Worm (Caenorhabditis elegans) whole organism, late embryonic: Measurements from ENCODE around the gene C05C8.1.

Experiments
- K02D7.2 ChIP-seq: sonication (generic microtip); optimal IDR thresholded peaks from 2 replicates; lab custom pipeline; 2017; ENCODE audit warnings: mild to moderate bottlenecking, missing genetic modification characterization, missing compliant biosample characterization
- T23F11.4 ChIP-seq: fragments of 200-800 bp; sonication (Bioruptor generic); optimal IDR thresholded peaks from 2 replicates; lab custom pipeline; 2018; ENCODE audit warnings: mild to moderate bottlenecking, missing genetic modification characterization, missing compliant biosample characterization
- ama-1 ChIP-seq: fragments of 150-350 bp; optimal IDR thresholded peaks from 2 replicates; lab custom pipeline; 2014
- ceh-14 ChIP-seq: sonication (generic microtip); optimal IDR thresholded peaks from 2 replicates; lab custom pipeline; 2016; ENCODE audit warnings: missing genotype, missing genetic modification characterization, missing compliant biosample characterization
- ceh-18 ChIP-seq: sonication (generic microtip); optimal IDR thresholded peaks from 2 replicates; lab custom pipeline; 2016; ENCODE audit warnings: missing genetic modification characterization, missing compliant biosample characterization
- ceh-19 ChIP-seq: fragments of 200-800 bp; sonication (Bioruptor generic); optimal IDR thresholded peaks from 2 replicates; lab custom pipeline; 2018; ENCODE audit warnings: mild to moderate bottlenecking, missing genetic modification characterization, missing compliant biosample characterization
- ceh-24 ChIP-seq: sonication (generic microtip); optimal IDR thresholded peaks from 2 replicates; lab custom pipeline; 2016; ENCODE audit warnings: mild to moderate bottlenecking, missing genetic modification characterization, missing compliant biosample characterization
- ceh-30 ChIP-seq: fragments of 150-350 bp; optimal IDR thresholded peaks from 2 replicates; lab custom pipeline; 2014; ENCODE audit warnings: missing biosample characterization, missing genetic modification characterization
- ceh-34 ChIP-seq: sonication (generic microtip); optimal IDR thresholded peaks from 2 replicates; lab custom pipeline; 2016; ENCODE audit warnings: mild to moderate bottlenecking, missing genetic modification characterization, missing compliant biosample characterization
- ceh-6 ChIP-seq: fragments of 200-800 bp; sonication (Bioruptor generic); optimal IDR thresholded peaks from 2 replicates; lab custom pipeline; 2018; ENCODE audit warnings: mild to moderate bottlenecking, missing genetic modification characterization, missing compliant biosample characterization
- che-1 ChIP-seq: sonication (generic microtip); optimal IDR thresholded peaks from 2 replicates; lab custom pipeline; 2016; ENCODE audit warnings: mild to moderate bottlenecking, missing genetic modification characterization, missing compliant biosample characterization
- dmd-4 ChIP-seq: sonication (generic microtip); optimal IDR thresholded peaks from 2 replicates; lab custom pipeline; 2016; ENCODE audit warnings: borderline replicate concordance, missing genetic modification characterization, missing compliant biosample characterization
- ets-4 ChIP-seq: sonication (generic microtip); optimal IDR thresholded peaks from 2 replicates; lab custom pipeline; 2016; ENCODE audit warnings: missing genetic modification characterization, missing compliant biosample characterization
- eyg-1 ChIP-seq: sonication (generic microtip); optimal IDR thresholded peaks from 2 replicates; lab custom pipeline; 2016; ENCODE audit warnings: missing genotype, missing genetic modification characterization, missing compliant biosample characterization
- fkh-6 ChIP-seq: sonication (generic microtip); optimal IDR thresholded peaks from 2 replicates; lab custom pipeline; 2016; ENCODE audit warnings: missing genetic modification characterization, missing compliant biosample characterization
- gmeb-2 ChIP-seq: sonication (generic microtip); optimal IDR thresholded peaks from 2 replicates; lab custom pipeline; 2016; ENCODE audit warnings: missing genetic modification characterization, inconsistent platforms, missing compliant biosample characterization
- hlh-13 ChIP-seq: fragments of 200-800 bp; sonication (Bioruptor generic); optimal IDR thresholded peaks from 2 replicates; lab custom pipeline; 2018; ENCODE audit warnings: mild to moderate bottlenecking, missing genetic modification characterization, missing compliant biosample characterization
- hlh-15 ChIP-seq: sonication (generic microtip); optimal IDR thresholded peaks from 2 replicates; lab custom pipeline; 2016; ENCODE audit warnings: missing genetic modification characterization, missing compliant biosample characterization
- hlh-30 ChIP-seq: sonication (generic microtip); optimal IDR thresholded peaks from 2 replicates; lab custom pipeline; 2017; ENCODE audit warnings: antibody characterized with exemption, missing genetic modification characterization, missing compliant biosample characterization; ENCODE audit not compliant: insufficient read depth
- hlh-6 ChIP-seq: sonication (generic microtip); optimal IDR thresholded peaks from 2 replicates; lab custom pipeline; 2016; ENCODE audit warnings: missing genotype, missing genetic modification characterization, missing compliant biosample characterization
- hlh-8 ChIP-seq: sonication (generic microtip); optimal IDR thresholded peaks from 2 replicates; lab custom pipeline; 2016; ENCODE audit warnings: missing genotype, missing genetic modification characterization, missing compliant biosample characterization
- madf-2 ChIP-seq: sonication (generic microtip); optimal IDR thresholded peaks from 2 replicates; lab custom pipeline; 2017; ENCODE audit warnings: missing genetic modification characterization, missing compliant biosample characterization
- nhr-232 ChIP-seq: sonication (generic microtip); optimal IDR thresholded peaks from 2 replicates; lab custom pipeline; 2016; ENCODE audit warnings: missing genetic modification characterization, missing compliant biosample characterization
- odd-2 ChIP-seq: sonication (generic microtip); optimal IDR thresholded peaks from 2 replicates; lab custom pipeline; 2017; ENCODE audit warnings: antibody characterized with exemption, mild to moderate bottlenecking, missing genetic modification characterization, missing compliant biosample characterization
- pat-9 ChIP-seq: fragments of 200-800 bp; sonication (Bioruptor generic); optimal IDR thresholded peaks from 2 replicates; lab custom pipeline; 2018; ENCODE audit warnings: mild to moderate bottlenecking, missing genetic modification characterization, moderate library complexity, missing compliant biosample characterization
- pha-4 ChIP-seq: fragments of 150-350 bp; optimal IDR thresholded peaks from 2 replicates; lab custom pipeline; 2018; ENCODE audit warnings: missing biosample characterization, missing genetic modification reagents, missing genetic modification characterization
- ref-2 ChIP-seq: sonication (generic microtip); optimal IDR thresholded peaks from 2 replicates; lab custom pipeline; 2016; ENCODE audit warnings: missing genetic modification characterization, missing compliant biosample characterization
- rnt-1 ChIP-seq: sonication (generic microtip); optimal IDR thresholded peaks from 2 replicates; lab custom pipeline; 2016; ENCODE audit warnings: missing genetic modification characterization, missing compliant biosample characterization
- sox-4 ChIP-seq: sonication (generic microtip); optimal IDR thresholded peaks from 2 replicates; lab custom pipeline; 2017; ENCODE audit warnings: mild to moderate bottlenecking, missing genetic modification characterization, inconsistent platforms, missing compliant biosample characterization
- unc-3 ChIP-seq, 2 experiments: fragments of 200-800 bp in 1 of 2; sonication (Bioruptor generic) in 1 of 2; sonication (generic microtip) in 1 of 2; conservative IDR thresholded peaks in 1 of 2; optimal IDR thresholded peaks in 1 of 2; 2 replicates each; pipeline versions ENCODE4 v1.3.6 to Lab custom; 2016 to 2022; ENCODE audit warnings: missing compliant biosample characterization in 2 of 2, missing genetic modification characterization in 2 of 2, missing genetic modification reagents in 1 of 2
- unc-42 ChIP-seq: sonication (generic microtip); optimal IDR thresholded peaks from 2 replicates; lab custom pipeline; 2016; ENCODE audit warnings: missing genotype, missing genetic modification characterization, missing compliant biosample characterization
- unc-55 ChIP-seq: sonication (generic microtip); optimal IDR thresholded peaks from 2 replicates; lab custom pipeline; 2017; ENCODE audit warnings: missing biosample characterization, missing genetic modification reagents, missing genetic modification characterization
- zip-5 ChIP-seq: sonication (generic microtip); optimal IDR thresholded peaks from 2 replicates; lab custom pipeline; 2016; ENCODE audit warnings: missing genetic modification characterization, missing compliant biosample characterization
- ztf-16 ChIP-seq: sonication (generic microtip); optimal IDR thresholded peaks from 2 replicates; lab custom pipeline; 2017; ENCODE audit warnings: missing genetic modification characterization, missing compliant biosample characterization

C05C8.1 gene

DNA sequence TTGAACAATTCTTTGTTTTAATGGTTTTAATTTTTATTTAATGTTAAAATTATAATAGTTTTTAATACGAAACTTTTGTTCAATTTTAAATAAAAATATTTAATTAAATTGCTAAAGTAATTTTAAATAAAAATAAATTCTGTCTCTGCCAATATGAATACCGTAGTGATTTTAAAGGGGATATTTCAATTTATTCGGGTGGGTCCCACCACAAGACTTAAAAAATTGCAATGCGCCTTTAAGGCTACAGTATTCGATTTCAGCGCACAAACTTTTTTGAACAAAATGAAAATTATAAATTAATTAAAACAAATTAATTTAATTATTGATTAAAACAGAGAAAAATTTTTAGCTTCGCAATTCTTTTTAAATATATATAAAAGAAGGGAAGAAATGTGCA is 40.5 kb upstream of the C05C8.1 start:
- no peak for TF ChIP-seq gmeb-2

DNA sequence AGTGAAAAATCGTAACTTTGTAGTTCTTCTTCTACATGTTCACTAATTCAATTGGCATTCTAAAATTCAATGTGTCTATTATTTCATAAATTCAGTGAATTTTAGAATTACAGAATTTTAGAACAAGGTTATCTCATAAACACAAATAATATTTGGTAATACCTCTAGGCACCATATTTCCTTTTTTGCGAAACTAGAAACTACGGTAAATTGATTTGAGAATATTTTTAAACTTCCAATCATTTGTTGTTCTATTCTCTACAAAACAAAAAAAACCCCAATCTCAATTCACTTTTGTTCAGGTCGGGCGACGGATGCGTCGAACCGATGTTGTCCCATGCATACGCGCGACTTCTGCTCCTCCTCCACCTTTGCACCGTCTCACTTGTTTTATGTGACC is 39.6 kb upstream of the C05C8.1 start, which contains the start of gene F09G2.1:
F09G2.1 (plus strand) TSS at position 301 of the 400 bp plus-strand sequence.
- TF ChIP-seq ceh-19 (GFP tag; lab: Kevin White, UChicago) (no peak), ets-4 (tag; lab: Kevin White, UChicago) (no peak), ama-1 (lab: Kevin White, UChicago) (no peak), eyg-1 (tag; lab: Kevin White, UChicago) (no peak), ceh-6 (GFP tag; lab: Kevin White, UChicago) (no peak), unc-3 (GFP tag; conservative IDR thresholded peaks at IDR 0.05; lab: Robert Waterston, UW) (no peak), unc-3 (tag; optimal IDR thresholded peaks at IDR 0.05; lab: Kevin White, UChicago) (no peak), ref-2 (tag; lab: Kevin White, UChicago) (no peak), hlh-30 (no peak), hlh-15 (tag; lab: Kevin White, UChicago) (no peak), unc-55 (GFP tag; lab: Kevin White, UChicago) (no peak), madf-2 (tag; lab: Kevin White, UChicago) (no peak), ceh-34 (tag; lab: Kevin White, UChicago) (no peak), hlh-6 (tag; lab: Kevin White, UChicago) (no peak), ceh-30 (no peak), pha-4 (tag; lab: Kevin White, UChicago) (no peak), fkh-6 (tag; lab: Kevin White, UChicago) (no peak), che-1 (no peak), T23F11.4 (GFP tag; lab: Kevin White, UChicago) (no peak), unc-42 (tag; lab: Kevin White, UChicago) (no peak)
- TF ChIP-seq, all 69 proteins: peak for 0

DNA sequence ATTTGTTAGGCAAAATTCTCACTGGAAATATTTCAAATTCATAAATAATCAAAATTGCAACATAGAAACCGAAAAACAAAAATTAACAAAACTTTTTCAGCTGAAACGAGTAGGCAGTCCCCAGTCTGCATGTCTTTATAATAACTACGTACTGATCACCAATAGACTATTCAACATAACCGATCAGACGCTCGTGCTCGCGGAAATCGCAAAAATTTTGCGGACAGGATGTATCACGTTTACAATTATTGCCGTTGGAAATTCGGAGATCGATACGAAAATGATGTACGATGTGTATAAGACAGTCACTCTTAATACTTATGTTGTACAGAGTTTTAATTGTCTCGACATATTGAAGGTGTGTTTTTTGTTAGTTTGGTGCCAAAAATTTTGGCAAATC is 38.2 kb upstream of the C05C8.1 start:
- TF ChIP-seq ceh-14 (tag; lab: Kevin White, UChicago), result no peak
- no peak for TF ChIP-seq sox-4 (tag; lab: Kevin White, UChicago)
- no peak for TF ChIP-seq unc-42 (tag; lab: Kevin White, UChicago)
- no peak for TF ChIP-seq ceh-19 (GFP tag; lab: Kevin White, UChicago)
- TF ChIP-seq gmeb-2, result no peak
- no peak for TF ChIP-seq odd-2
- no peak for TF ChIP-seq dmd-4 (tag; lab: Kevin White, UChicago)
- TF ChIP-seq zip-5 (tag; lab: Kevin White, UChicago), result no peak
- TF ChIP-seq ceh-24 (tag; lab: Kevin White, UChicago), result no peak
- no peak for TF ChIP-seq ztf-16 (tag; lab: Kevin White, UChicago)
- no peak for TF ChIP-seq rnt-1 (tag; lab: Kevin White, UChicago)
- no peak for TF ChIP-seq unc-3 (GFP tag; conservative IDR thresholded peaks at IDR 0.05; lab: Robert Waterston, UW)
- TF ChIP-seq unc-3 (tag; optimal IDR thresholded peaks at IDR 0.05; lab: Kevin White, UChicago), result no peak
- no peak for TF ChIP-seq hlh-30

DNA sequence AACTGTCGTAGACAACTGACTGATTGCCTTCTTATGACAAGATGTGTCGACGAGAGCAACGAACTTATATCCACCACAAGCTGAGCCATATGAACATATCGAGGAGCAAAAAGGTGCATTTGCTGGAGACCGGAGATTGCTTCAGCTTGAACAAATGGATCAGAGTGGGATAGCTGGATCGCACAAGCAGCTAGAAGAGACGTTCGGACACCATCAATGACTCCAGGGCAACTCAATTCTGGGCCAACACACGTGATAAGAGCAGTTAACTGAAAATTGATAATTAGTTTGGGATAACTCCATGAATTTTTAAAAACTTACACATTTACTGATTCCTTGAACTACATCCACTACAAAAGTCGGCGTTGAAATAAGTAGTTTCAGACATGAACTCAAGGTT is 30.6 kb upstream of the C05C8.1 start:
- TF ChIP-seq nhr-232 (tag; lab: Kevin White, UChicago) (no peak), pat-9 (no peak), ceh-30 (no peak)
- TF ChIP-seq, all 69 proteins: peak for 0

DNA sequence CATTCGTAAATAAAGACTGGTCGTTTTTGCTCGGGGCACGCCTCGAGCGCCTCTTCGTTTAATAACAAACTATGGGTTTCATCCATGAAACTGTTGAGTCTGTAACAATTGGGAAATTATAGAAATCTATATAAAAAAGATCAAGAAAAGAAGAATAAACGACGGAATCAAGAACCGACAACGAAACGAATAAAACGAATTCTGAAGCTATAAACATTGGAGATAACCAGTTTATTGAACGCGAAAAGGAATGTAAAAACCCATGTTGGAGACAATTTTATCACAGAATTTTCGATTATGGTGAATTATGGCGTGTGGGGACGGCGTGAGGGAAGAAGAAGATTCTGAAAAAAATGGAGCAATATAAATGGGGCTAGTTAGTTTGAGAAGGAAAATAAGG is 24.8 kb upstream of the C05C8.1 start, which contains the start of gene soap-1:
soap-1 (minus strand) TSS at position 101 of the 400 bp plus-strand sequence.
- TF ChIP-seq hlh-8 (tag; lab: Kevin White, UChicago), result no peak
- TF ChIP-seq hlh-13 (GFP tag; lab: Kevin White, UChicago), result no peak
- no peak for TF ChIP-seq ceh-18 (tag; lab: Kevin White, UChicago)
- no peak for TF ChIP-seq odd-2
- no peak for TF ChIP-seq K02D7.2 (tag; lab: Kevin White, UChicago)
- no peak for TF ChIP-seq ztf-16 (tag; lab: Kevin White, UChicago)
